Fruit fly (Drosophila melanogaster) whole organism: ENCODE measurements around the gene Usp39.

Experiments used
- CG8478 ChIP-seq: fragments of >200 bp; optimal IDR thresholded peaks from 2 replicates; lab custom pipeline; 2018; ENCODE audit warnings: inconsistent platforms
- Dll ChIP-seq: fragments of >200 bp; optimal IDR thresholded peaks from 2 replicates; lab custom pipeline; 2017
- EcR ChIP-seq, 2 experiments: fragments of >200 bp; optimal IDR thresholded peaks; 2 replicates each; lab custom pipeline; 2017; ENCODE audit warnings: missing biosample characterization in 2 of 2, missing genetic modification characterization in 2 of 2, missing genetic modification reagents in 2 of 2
- pan ChIP-seq: fragments of >200 bp; optimal IDR thresholded peaks from 2 replicates; lab custom pipeline; 2017
- psq ChIP-seq: fragments of >200 bp; optimal IDR thresholded peaks from 2 replicates; lab custom pipeline; 2017
- usp ChIP-seq: fragments of >200 bp; optimal IDR thresholded peaks from 2 replicates; lab custom pipeline; 2017; ENCODE audit warnings: missing biosample characterization, missing genetic modification characterization, mixed read lengths

DNA sequence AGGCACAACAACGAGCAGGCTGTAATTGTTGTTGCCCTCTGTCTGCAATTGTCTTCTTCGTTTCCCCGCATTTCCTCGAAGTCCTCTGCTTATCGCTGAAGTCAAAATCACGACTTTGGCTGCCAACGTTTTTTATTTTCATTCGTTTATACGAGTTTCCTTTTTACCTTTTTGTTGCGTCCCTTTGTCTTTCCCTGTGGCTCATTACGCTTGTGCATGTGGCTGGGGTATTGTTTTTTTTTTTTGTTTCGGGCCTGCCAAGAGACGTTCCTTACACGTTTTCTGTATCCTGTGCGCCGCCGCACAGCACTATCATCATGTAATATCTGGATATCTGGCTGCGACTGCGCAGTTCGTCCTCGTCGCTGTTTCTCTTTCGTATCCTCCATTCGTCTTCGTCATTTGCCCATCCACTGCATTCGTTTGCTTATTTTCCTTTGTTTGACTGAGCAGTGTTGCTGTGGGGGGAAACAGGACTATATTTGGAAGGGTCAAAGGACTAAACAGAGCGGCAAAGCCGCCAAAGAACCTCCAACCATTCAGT lies 8.4 kb downstream of the Usp39 start:
- no peak for TF ChIP-seq Dll (lab: Kevin White, UChicago)
- TF ChIP-seq pan (lab: Kevin White, UChicago) = no peak
- no peak for TF ChIP-seq CG8478 (lab: Kevin White, UChicago)
- TF ChIP-seq psq (lab: Kevin White, UChicago) = no peak
- no peak for TF ChIP-seq EcR (GFP tag; optimal IDR thresholded peaks at IDR 0.05; lab: Kevin White, UChicago)
- TF ChIP-seq usp (GFP tag; lab: Kevin White, UChicago) = no peak
